Worm (Caenorhabditis elegans) whole organism, L4/young adult: ENCODE measurements around the gene idpp-16.
A peak's percentile ranks its signal among the peaks of the same experiment; 100 is the strongest.

ENCODE experiments used
- W03F9.2 ChIP-seq: fragments of 150-350 bp; optimal IDR thresholded peaks from 2 replicates; lab custom pipeline; 2014; ENCODE audit warnings: missing biosample characterization, missing genetic modification characterization
- dao-5 ChIP-seq: sonication (generic microtip); optimal IDR thresholded peaks from 2 replicates; lab custom pipeline; 2016; ENCODE audit warnings: missing genotype, missing genetic modification characterization, moderate library complexity, missing compliant biosample characterization
- him-1 ChIP-seq: sonication (generic microtip); optimal IDR thresholded peaks from 2 replicates; lab custom pipeline; 2016; ENCODE audit warnings: missing genotype, missing genetic modification reagents, missing genetic modification characterization, missing compliant biosample characterization

The idpp-16 gene

DNA sequence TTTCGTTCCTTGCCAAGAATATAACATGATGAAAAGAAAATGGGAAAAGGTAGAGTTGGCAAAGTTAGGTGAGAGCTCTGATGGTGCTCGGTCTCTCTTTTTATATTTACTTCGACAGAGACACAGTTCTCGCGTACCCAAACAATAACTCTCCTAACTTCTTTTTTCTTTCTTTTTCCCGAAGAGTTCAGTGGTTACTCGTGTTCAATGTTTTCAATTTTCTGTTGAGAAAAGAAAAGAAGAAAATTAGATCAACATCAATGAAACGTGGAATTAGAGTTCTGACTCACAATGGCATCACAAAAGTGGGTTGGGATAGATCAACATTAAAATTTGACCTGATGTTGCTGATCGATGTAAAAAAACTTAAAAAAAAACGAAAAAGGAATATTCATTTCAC, at the start of gene idpp-16:
TSS of gene idpp-16 (minus strand) at position 101 of the 400 bp plus-strand sequence.
- TF ChIP-seq dao-5 (no peak), him-1 (tag; lab: Kevin White, UChicago) (no peak), W03F9.2 (no peak)

DNA sequence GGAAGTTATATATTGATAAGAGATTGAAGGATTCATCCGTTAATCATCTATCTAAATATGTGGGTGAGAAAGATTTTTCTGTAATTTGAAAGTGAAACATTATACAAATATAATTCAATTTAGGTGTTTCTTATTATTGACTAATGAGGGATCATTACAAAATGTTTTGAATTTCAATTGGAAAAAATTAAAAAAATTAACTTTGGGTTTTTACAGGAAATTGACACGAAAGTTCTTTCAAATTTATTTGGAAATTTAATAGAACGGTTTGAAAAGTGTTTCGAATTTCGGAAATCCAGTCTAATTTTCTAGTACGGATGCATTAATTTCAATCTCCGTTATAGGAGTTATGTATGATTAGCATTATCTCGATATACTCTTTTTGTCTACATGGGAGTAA, 46.8 kb upstream of the idpp-16 start:
- no peak for TF ChIP-seq dao-5

DNA sequence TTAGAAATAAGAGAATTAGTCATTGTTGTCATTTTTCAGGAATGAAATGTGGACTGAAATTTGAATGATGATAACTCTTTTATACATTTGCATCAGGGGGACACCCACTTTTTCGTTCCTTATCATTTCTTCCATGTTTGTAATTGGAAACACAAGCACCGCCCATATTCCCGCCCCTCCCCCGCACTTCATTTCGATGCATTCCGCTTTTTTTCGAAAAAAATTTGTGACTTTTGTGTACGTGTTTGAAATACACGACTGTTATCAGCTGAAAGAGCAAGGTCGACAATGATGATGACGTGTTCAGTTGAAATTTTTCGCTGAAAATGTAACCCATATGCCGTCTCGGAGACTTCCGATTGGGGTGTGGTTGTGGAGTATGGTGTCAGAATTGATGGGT, 44.4 kb upstream of the idpp-16 start, which contains the start of gene zip-10:
TSS of gene zip-10 (minus strand) at position 43 of the 400 bp plus-strand sequence.
- no peak for TF ChIP-seq W03F9.2
- TF ChIP-seq dao-5: no peak
- no peak for TF ChIP-seq him-1 (tag; lab: Kevin White, UChicago)

DNA sequence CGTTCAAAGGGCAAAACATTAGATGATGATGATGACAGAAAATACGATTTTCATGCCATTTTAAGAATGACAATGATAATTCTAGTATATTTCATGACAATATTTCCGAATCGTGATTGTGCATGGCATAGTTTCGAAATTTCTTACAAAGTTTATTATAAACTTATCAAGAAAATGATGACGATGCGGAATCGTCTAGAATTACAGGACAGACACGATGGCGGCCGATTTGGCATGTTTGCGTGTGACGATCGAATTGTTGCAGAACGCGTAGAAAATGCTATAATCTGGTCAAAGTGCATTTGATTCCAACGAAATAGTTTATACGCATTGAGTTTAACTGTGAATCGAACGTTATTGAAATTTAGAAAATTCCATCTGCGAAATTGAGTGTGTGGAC, 42.9 kb upstream of the idpp-16 start:
- no peak for TF ChIP-seq him-1 (tag; lab: Kevin White, UChicago)
- TF ChIP-seq W03F9.2: no peak
- TF ChIP-seq dao-5: no peak

DNA sequence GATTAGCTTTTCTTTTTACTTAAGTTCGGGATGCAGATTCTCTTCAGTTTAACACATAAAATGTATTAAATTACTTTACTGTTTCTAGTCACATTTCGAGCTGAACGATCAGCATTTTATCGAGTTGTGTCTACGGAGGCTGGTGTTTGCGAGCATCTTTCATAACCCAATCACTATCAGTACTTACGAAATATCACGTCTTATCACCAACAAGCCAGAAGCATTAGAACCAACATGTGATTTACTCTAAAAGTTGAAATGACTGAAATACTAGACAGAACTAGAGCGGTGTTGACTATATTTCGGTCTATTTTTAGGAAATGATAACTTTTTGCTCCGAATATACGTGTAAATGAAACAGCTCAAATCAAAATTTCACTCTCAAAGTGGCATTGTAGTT, 42.1 kb upstream of the idpp-16 start:
- TF ChIP-seq dao-5 (no peak), W03F9.2 (no peak), him-1 (tag; lab: Kevin White, UChicago) (no peak)

DNA sequence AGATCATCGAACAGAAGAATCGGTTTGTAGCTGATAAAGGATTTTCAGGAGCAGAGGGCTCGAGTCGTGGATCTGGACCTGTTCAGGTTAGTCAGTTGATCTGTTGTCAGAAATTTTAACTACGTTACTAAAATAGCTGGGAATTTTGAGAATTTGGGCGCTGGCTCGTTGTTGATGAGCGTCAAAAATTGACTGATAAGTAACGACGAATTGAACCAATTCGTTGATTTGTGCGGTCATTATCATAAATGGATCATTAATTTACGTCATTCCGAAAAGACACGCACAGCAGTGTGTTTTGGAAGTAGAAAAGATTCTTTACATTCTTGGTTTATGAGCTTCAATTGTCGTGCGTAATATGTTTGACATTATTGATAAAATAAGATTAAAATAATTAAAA, 41.5 kb upstream of the idpp-16 start:
- TF ChIP-seq him-1 (tag; lab: Kevin White, UChicago): no peak
- TF ChIP-seq W03F9.2: no peak
- TF ChIP-seq dao-5: no peak

DNA sequence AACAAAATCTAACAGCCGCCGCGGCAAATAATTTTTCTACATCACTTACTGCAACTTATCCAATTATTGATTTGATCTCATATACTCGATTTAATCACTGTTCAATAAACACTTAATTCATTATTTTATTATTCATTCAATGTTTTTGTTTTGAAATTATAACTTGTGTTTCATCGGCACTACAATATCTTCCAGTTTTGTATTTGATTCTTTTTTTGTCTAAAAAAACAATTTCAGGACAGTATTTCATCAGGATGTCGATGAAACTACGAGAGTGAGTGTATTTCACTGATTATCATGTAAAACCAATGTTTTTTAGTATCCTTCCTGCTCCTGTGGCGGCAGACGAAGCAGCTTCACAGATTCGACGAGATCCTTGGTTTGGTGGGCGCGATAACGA, 38.9 kb upstream of the idpp-16 start, which contains the start of gene skp-1:
TSS of gene skp-1 (plus strand) at position 238 of the 400 bp plus-strand sequence.
- no peak for TF ChIP-seq him-1 (tag; lab: Kevin White, UChicago)
- TF ChIP-seq W03F9.2: no peak
- TF ChIP-seq dao-5: no peak

DNA sequence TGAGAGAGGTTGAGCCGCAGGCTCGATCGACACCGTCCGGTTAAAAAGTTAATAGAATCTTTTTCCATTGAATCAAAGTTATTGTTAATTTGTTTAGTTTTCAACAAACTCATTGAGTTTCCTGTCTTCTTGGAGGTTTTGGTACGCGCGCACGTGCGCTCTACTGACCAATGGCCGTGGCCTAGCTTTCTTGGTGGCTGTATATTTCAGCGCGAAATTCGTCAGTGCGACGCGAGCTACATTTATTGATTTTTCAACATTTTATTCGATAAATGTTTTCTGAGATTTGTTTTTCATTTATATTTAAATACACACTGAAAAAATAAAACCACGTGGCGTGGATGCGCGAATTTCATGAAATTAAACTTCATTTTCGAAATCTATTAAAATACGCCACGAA, 37.8 kb upstream of the idpp-16 start, which contains the start of gene bir-1:
TSS of gene bir-1 (plus strand) at position 312 of the 400 bp plus-strand sequence.
- TF ChIP-seq W03F9.2 (peak; percentile 34), dao-5 (no peak), him-1 (tag; lab: Kevin White, UChicago) (peak; percentile 44)

DNA sequence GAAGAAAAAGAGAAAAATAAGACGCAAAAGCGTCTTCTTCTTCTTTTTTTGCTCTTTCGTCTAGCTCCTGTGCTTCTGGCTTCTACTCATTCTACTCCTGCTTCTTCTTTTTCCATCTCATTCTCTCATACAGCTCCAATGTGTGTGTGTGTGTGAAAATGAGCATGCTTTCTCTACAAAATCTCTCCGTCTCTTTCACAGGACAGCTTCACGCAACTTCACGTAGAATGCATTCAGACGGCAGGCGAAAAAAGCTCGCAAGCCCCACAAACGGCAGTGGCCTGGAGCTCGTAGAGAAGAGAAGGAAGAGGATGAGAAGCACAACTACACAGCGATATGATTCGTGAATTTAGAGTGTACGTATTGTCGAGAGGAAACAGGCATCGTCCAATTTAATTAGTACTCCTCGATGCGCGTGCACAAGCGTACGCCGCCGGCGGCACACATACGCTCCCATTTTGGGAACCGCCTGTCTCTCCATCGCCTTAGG, 35.0 kb upstream of the idpp-16 start:
- no peak for TF ChIP-seq dao-5
- TF ChIP-seq him-1 (tag; lab: Kevin White, UChicago): peak; percentile 72

DNA sequence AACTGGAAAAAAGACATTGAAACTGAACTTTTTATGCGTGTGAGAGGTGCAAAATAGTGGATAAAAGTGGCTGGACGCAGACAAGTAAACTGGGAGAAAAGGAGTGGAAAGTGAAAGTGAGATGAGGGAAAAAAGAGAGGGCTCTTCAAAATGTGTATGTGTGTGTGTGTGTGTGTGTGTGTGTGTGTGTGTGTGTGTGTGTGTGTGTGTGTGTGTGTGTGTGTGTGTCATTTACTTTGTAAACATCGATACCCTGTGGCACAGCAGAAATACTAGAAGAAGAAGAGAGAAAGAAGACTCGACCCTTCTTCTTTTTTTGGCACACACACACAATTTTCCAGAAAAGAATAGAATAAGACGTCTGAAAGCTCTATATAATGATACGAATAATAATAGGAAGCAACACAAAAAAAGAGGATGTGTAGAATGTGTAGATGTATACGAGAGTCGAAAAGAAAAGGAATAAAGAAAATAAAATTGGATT, 32.4 kb upstream of the idpp-16 start:
- TF ChIP-seq dao-5: no peak
- TF ChIP-seq him-1 (tag; lab: Kevin White, UChicago): no peak
- TF ChIP-seq W03F9.2: no peak

DNA sequence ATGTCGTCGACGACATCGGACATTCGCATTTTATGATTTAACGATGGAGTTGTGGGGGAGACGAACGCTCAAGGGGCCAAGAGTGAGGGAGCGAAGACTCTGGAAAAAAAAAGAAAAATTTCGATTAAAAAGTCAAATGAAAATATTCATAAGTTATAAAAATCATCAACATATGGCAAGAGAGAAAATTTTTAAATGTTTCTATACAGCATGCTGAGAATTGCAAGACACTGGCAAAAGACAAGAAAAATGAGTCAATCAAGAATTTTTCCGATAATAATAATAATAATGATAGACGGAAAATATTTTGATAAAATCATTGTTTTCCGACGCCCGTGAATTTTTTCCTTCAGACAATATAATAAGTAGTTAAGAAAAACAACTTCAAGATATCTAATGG, 30.9 kb upstream of the idpp-16 start, which contains the start of gene sipa-1:
TSS of gene sipa-1 (minus strand) at position 101 of the 400 bp plus-strand sequence.
- TF ChIP-seq dao-5 (no peak), him-1 (tag; lab: Kevin White, UChicago) (no peak), W03F9.2 (no peak)

DNA sequence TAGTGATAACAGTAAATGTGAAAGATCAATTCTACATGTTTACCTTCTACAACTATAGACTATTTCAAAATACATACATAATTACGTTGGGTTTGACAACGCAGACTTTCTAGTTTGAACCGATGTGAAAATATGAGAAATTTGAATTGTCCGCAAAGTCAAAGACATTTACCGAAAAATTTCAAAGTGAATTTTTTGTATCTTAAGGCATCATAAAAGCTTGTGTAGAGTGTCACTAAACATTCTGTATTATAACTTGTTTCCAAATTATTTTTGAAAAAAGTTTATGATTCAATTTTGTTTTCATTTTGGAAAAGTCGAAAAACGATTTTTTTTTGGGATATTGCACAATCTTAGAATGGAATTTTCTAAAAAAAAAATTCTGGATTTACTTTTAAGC, 29.3 kb upstream of the idpp-16 start:
- TF ChIP-seq him-1 (tag; lab: Kevin White, UChicago) (no peak), dao-5 (no peak), W03F9.2 (no peak)

DNA sequence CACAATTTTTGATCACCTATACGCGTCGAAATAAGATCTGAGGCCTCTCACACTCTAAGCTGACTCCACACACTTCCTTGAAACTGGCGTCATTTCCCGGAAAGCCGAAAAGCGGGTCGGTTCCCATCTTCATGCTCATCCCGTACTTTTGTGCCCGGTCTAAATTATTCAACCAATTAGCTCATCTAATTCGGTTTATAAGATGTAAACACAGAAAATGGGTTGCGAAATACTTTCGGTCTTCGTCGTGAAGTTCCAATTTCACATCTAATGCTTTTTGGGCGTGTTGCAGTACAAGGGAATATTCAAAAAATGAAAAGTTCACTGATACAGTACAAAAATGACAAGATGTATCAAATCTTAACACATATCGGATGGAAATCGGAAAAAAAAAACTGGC, 24.8 kb upstream of the idpp-16 start:
- no peak for TF ChIP-seq him-1 (tag; lab: Kevin White, UChicago)
- TF ChIP-seq W03F9.2: no peak
- TF ChIP-seq dao-5: no peak

DNA sequence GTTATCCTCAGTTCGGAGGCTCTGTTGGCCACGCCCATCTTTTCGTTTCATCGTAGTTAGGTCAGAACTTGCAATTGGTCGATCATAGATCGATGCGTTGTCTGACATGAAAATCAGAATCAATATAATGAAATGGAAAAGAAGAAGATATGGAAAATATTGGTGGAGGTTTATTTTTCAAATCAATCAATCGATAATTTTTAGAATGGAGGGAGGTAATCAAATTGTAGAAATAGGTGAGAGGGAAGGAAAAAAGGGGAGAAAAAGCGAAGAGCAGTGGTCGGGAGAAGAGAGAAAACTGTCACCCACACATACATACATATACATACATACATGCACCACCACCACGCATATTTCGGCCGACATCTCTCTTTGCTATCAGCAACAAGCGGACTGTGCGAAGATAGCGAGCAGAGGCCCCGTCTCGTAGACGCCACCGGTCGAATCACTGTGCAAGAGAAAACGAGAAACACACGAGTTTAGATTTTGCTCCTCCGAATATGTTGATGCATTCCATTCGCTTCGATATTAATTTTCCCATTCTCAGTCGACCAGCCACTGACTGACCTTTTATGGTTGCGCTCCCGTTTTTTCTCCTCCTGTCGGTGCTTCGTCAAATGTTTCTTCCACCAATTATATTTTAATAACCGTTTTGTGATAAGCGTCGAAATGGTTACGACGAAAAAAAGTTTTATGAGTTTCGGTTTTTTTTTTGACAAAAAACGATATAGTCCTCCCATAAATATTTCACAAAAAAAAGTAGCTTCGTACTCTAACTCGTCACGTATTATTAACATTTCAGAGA, 23.1 kb upstream of the idpp-16 start, which contains the start of gene F35B12.10:
TSS of gene F35B12.10 (minus strand) at position 51 of the 805 bp plus-strand sequence.
- no peak for TF ChIP-seq dao-5
- no peak for TF ChIP-seq him-1 (tag; lab: Kevin White, UChicago)
- no peak for TF ChIP-seq W03F9.2

DNA sequence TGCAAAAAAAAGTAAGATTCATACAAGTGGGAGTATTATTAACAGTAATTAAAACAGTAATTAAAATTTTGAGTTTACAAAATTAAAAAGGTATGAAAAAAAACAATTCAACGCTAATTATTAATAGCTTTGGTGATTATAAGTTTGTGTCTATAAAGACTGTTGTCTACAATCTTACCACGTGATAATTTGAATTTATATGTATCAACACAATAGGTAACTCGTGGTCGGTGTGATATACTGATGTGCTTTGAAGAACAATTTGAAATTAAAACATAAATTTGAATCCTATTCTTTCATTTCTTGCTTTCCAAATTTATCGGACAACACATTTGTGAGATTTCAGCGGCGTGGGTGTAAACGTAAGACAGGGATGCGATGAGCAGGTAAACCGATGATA, 21.5 kb upstream of the idpp-16 start:
- TF ChIP-seq him-1 (tag; lab: Kevin White, UChicago): no peak
- TF ChIP-seq W03F9.2: no peak
- no peak for TF ChIP-seq dao-5
